Fruit fly (Drosophila melanogaster): Measurements from ENCODE around the gene Nep2.

The Nep2 gene

dm6 chr3R:4717586-4717985, 14.1 kb downstream of the Nep2 start:
- TF ChIP-seq fkh (GFP tag; optimal IDR thresholded peaks at IDR 0.05) (no peak), topi (GFP tag; optimal IDR thresholded peaks at IDR 0.05) (no peak), eg (GFP tag; IDR thresholded peaks at IDR 0.05) (no peak), Lpt (GFP tag; optimal IDR thresholded peaks at IDR 0.05) (no peak), CG11294 (GFP tag; IDR thresholded peaks at IDR 0.05) (no peak)

dm6 chr3R:4713775-4714360, 17.8 kb downstream of the Nep2 start, which contains the start of gene eIF3f1:
eIF3f1 (minus strand) TSS chr3R:4714182.
- TF ChIP-seq CG3032 (tag; optimal IDR thresholded peaks at IDR 0.05), result peak; percentile 11
- peak; percentile 34; the same call in 1 of the 3 replicates for TF ChIP-seq eg (GFP tag; IDR thresholded peaks at IDR 0.05)
- TF ChIP-seq svp (GFP tag), result no peak
- peak; percentile 41 for TF ChIP-seq esn (GFP tag; optimal IDR thresholded peaks at IDR 0.05)
- TF ChIP-seq CG4318 (GFP tag; optimal IDR thresholded peaks at IDR 0.05), result no peak
- TF ChIP-seq CG6854 (GFP tag; optimal IDR thresholded peaks at IDR 0.05), result peak; percentile 25
- peak; percentile 85 for TF ChIP-seq fkh (GFP tag; optimal IDR thresholded peaks at IDR 0.05)
- peak; percentile 98 for TF ChIP-seq CG8319 (GFP tag; optimal IDR thresholded peaks at IDR 0.05)

- TF ChIP-seq acj6 (GFP tag; optimal IDR thresholded peaks at IDR 0.05) (no peak), Eip78C (GFP tag) (peak; percentile 10)
Measured at dm6 chr3R:4712063-4712462, 19.6 kb downstream of the Nep2 start.

dm6 chr3R:4706055-4706454, 25.6 kb downstream of the Nep2 start:
- TF ChIP-seq Eip93F (GFP tag; optimal IDR thresholded peaks at IDR 0.05) (no peak), Eip78C (GFP tag) (no peak), Smox (GFP tag; optimal IDR thresholded peaks at IDR 0.05) (no peak), Ets96B (tag; optimal IDR thresholded peaks at IDR 0.05) (no peak), CG9139 (GFP tag; optimal IDR thresholded peaks at IDR 0.05) (no peak), eg (GFP tag; IDR thresholded peaks at IDR 0.05) (no peak), salr (GFP tag; optimal IDR thresholded peaks at IDR 0.05) (no peak), Hr4 (GFP tag; optimal IDR thresholded peaks at IDR 0.05) (no peak), fkh (GFP tag; optimal IDR thresholded peaks at IDR 0.05) (no peak), CG7368 (GFP tag; optimal IDR thresholded peaks at IDR 0.05) (no peak), Sox14 (GFP tag; optimal IDR thresholded peaks at IDR 0.05) (no peak), CG11902 (GFP tag; optimal IDR thresholded peaks at IDR 0.05) (no peak), cyc (GFP tag; optimal IDR thresholded peaks at IDR 0.05) (no peak), CG10631 (GFP tag; optimal IDR thresholded peaks at IDR 0.05) (no peak), CG8319 (GFP tag; optimal IDR thresholded peaks at IDR 0.05) (no peak)

- TF ChIP-seq fd85E (GFP tag; optimal IDR thresholded peaks at IDR 0.05), result no peak
Measured at dm6 chr3R:4705167-4705566, 26.5 kb downstream of the Nep2 start.

DNA sequence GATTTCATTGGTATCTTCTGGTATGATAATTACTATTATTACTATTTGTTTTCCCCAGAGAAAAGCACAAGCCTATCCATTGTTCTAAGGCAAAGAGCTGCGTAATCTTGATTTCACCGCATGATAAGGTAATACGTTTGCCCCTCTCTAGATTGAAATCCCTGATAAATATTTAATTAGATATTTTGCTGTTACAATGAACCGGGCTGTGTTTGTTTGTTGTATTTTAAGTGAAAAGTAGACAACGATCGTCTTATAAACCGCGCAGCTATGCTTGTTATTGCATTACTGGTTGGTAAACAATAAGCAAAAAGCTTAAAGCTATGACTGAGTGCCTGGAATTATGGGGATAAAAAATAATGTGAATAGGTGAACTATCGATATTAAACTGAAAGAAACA, 36.9 kb downstream of the Nep2 start:
- no peak for TF ChIP-seq Ets21C (GFP tag; optimal IDR thresholded peaks at IDR 0.05)
- TF ChIP-seq topi (GFP tag; optimal IDR thresholded peaks at IDR 0.05), result no peak
- TF ChIP-seq CG32006 (GFP tag; optimal IDR thresholded peaks at IDR 0.05), result no peak
- TF ChIP-seq dac (GFP tag; optimal IDR thresholded peaks at IDR 0.05), result no peak
- TF ChIP-seq CG6808 (GFP tag; optimal IDR thresholded peaks at IDR 0.05), result no peak
- TF ChIP-seq OdsH (GFP tag; optimal IDR thresholded peaks at IDR 0.05), result no peak

- no peak for TF ChIP-seq CG32006 (GFP tag; optimal IDR thresholded peaks at IDR 0.05)
- no peak for TF ChIP-seq esn (GFP tag; optimal IDR thresholded peaks at IDR 0.05)
- no peak for TF ChIP-seq Ets96B (tag; optimal IDR thresholded peaks at IDR 0.05)
- TF ChIP-seq fd85E (GFP tag; optimal IDR thresholded peaks at IDR 0.05), result no peak
- no peak for TF ChIP-seq CG31627 (GFP tag; optimal IDR thresholded peaks at IDR 0.05)
- TF ChIP-seq CG6808 (GFP tag; optimal IDR thresholded peaks at IDR 0.05), result no peak
- no peak for TF ChIP-seq Met (GFP tag; optimal IDR thresholded peaks at IDR 0.05)
- no peak for TF ChIP-seq CG6276 (GFP tag; optimal IDR thresholded peaks at IDR 0.05)
- TF ChIP-seq CG10669 (GFP tag; optimal IDR thresholded peaks at IDR 0.05), result no peak
Measured at dm6 chr3R:4690508-4690907, 41.2 kb downstream of the Nep2 start, which contains the start of gene CG33927. CG33927 (minus strand) TSS chr3R:4690608.

Data from whole organism, prepupa.